Worm (Caenorhabditis elegans) whole organism, L4/young adult: Measurements from ENCODE around the gene ZK512.2.

Experiments used
- W03F9.2 ChIP-seq: fragments of 150-350 bp; optimal IDR thresholded peaks from 2 replicates; lab custom pipeline; 2014; ENCODE audit warnings: missing biosample characterization, missing genetic modification characterization
- him-1 ChIP-seq: sonication (generic microtip); optimal IDR thresholded peaks from 2 replicates; lab custom pipeline; 2016; ENCODE audit warnings: missing genotype, missing genetic modification reagents, missing genetic modification characterization, missing compliant biosample characterization

DNA sequence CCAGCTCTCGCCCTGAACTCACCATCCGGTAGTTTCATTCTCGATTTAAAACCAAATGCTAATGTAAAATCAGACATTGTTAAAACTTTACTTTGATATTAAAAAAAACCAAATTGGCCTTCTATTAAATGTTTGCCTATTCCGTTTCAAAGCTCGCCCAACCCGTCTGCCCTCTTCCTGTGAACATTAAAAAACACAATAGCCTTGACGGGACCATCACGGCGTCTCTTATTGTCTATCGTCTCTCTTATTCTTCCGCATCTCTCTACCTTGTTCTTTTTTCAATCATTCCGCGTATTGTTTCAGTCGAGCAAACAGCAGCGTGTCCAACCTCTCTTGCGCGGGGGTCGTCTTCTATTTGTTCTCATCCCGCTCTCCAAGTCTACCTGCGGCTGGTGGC is 29.9 kb downstream of the ZK512.2 start, which contains the start of gene ZK512.1:
- TF ChIP-seq him-1 (tag; lab: Kevin White, UChicago) (no peak), W03F9.2 (tag; lab: Kevin White, UChicago) (no peak)
